Fruit fly (Drosophila melanogaster) whole organism, embryonic: ENCODE measurements around the gene Rcd2.

Source experiments
- Abd-B ChIP-seq: fragments of 200-800 bp; sonication (Bioruptor generic); optimal IDR thresholded peaks from 2 replicates; lab custom pipeline; 2018; ENCODE audit warnings: missing biosample characterization, mild to moderate bottlenecking, missing genetic modification characterization, moderate library complexity
- Adf1 ChIP-seq: fragments of 200-800 bp; sonication (Bioruptor generic); IDR thresholded peaks from 2 replicates; pipeline ENCODE4 v1.3.6; 2022; ENCODE audit warnings: missing biosample characterization, missing genetic modification characterization
- C15 ChIP-seq: fragments of 200-800 bp; sonication (Bioruptor generic); IDR thresholded peaks from 3 replicates; pipeline ENCODE4 v1.3.6; 2022; ENCODE audit warnings: missing biosample characterization, missing genetic modification characterization
- CG10979 ChIP-seq: fragments of 200-800 bp; sonication (Bioruptor generic); optimal IDR thresholded peaks from 2 replicates; lab custom pipeline; 2018; ENCODE audit warnings: missing biosample characterization, mild to moderate bottlenecking, missing genetic modification characterization, moderate library complexity
- CG11696 ChIP-seq: fragments of 200-800 bp; sonication (Bioruptor generic); IDR thresholded peaks from 2 replicates; pipeline ENCODE4 v1.3.6; 2022; ENCODE audit warnings: missing biosample characterization, missing genetic modification characterization
- CG12942 ChIP-seq: fragments of 200-800 bp; sonication (Bioruptor generic); optimal IDR thresholded peaks from 3 replicates; lab custom pipeline; 2016; ENCODE audit warnings: missing biosample characterization, missing genetic modification characterization
- CG13424 ChIP-seq: fragments of 200-800 bp; sonication (Bioruptor generic); optimal IDR thresholded peaks from 2 replicates; lab custom pipeline; 2019; ENCODE audit warnings: missing biosample characterization, mild to moderate bottlenecking, missing genetic modification characterization, moderate library complexity
- CG14441 ChIP-seq: fragments of 200-800 bp; sonication (Bioruptor generic); IDR thresholded peaks from 2 replicates; pipeline ENCODE4 v1.3.6; 2022; ENCODE audit warnings: missing biosample characterization, missing genetic modification characterization
- CG14860 ChIP-seq: fragments of 200-800 bp; sonication (Bioruptor generic); IDR thresholded peaks from 3 replicates; pipeline ENCODE4 v1.3.6; 2022; ENCODE audit warnings: missing biosample characterization, missing genetic modification characterization; ENCODE audit not compliant: partially characterized antibody
- CG15269 ChIP-seq: fragments of 200-800 bp; sonication (Bioruptor generic); optimal IDR thresholded peaks from 2 replicates; lab custom pipeline; 2018; ENCODE audit warnings: missing biosample characterization, mild to moderate bottlenecking, missing genetic modification characterization, moderate library complexity
- CG16779 ChIP-seq: fragments of 200-800 bp; sonication (Bioruptor generic); IDR thresholded peaks from 2 replicates; pipeline ENCODE4 v1.3.6; 2022; ENCODE audit warnings: missing biosample characterization, missing genetic modification characterization
- CG17568 ChIP-seq: fragments of 200-800 bp; sonication (Bioruptor generic); optimal IDR thresholded peaks from 2 replicates; lab custom pipeline; 2018; ENCODE audit warnings: missing biosample characterization, mild to moderate bottlenecking, missing genetic modification characterization, moderate library complexity
- CG31365 ChIP-seq: fragments of 200-800 bp; sonication (Bioruptor generic); optimal IDR thresholded peaks from 2 replicates; lab custom pipeline; 2018; ENCODE audit warnings: missing biosample characterization, mild to moderate bottlenecking, missing genetic modification characterization
- CG4328 ChIP-seq: fragments of 200-800 bp; sonication (Bioruptor generic); optimal IDR thresholded peaks from 3 replicates; lab custom pipeline; 2017; ENCODE audit warnings: missing biosample characterization, missing genetic modification reagents, missing genetic modification characterization
- CG7786 ChIP-seq: fragments of 200-800 bp; sonication (Bioruptor generic); optimal IDR thresholded peaks from 2 replicates; lab custom pipeline; 2016; ENCODE audit warnings: missing biosample characterization, missing genetic modification characterization
- CG7839 ChIP-seq: fragments of 200-800 bp; sonication (Bioruptor generic); optimal IDR thresholded peaks from 3 replicates; lab custom pipeline; 2018; ENCODE audit warnings: missing biosample characterization, mild to moderate bottlenecking, missing genetic modification characterization, moderate library complexity
- CG8944 ChIP-seq: fragments of 200-800 bp; sonication (Bioruptor generic); optimal IDR thresholded peaks from 3 replicates; lab custom pipeline; 2016; ENCODE audit warnings: missing biosample characterization, missing genetic modification characterization
- Eip74EF ChIP-seq, 2 experiments: fragments of 200-800 bp in 1 of 2; fragments of >200 bp in 1 of 2; sonication (Bioruptor generic) in 1 of 2; optimal IDR thresholded peaks; 2 replicates each; lab custom pipeline; 2017 to 2019; ENCODE audit warnings: missing biosample characterization in 2 of 2, missing genetic modification characterization in 2 of 2, mild to moderate bottlenecking in 1 of 2, moderate library complexity in 1 of 2
- HLH3B ChIP-seq: fragments of 200-800 bp; sonication (Bioruptor generic); IDR thresholded peaks from 2 replicates; pipeline ENCODE4 v1.3.6; 2022; ENCODE audit warnings: missing biosample characterization, missing genetic modification characterization
- Hr51 ChIP-seq, 2 experiments: fragments of 200-800 bp; sonication (Bioruptor generic); optimal IDR thresholded peaks; 2 replicates in 1 of 2; 3 replicates in 1 of 2; lab custom pipeline; 2016 to 2018; ENCODE audit warnings: missing biosample characterization in 2 of 2, missing genetic modification characterization in 2 of 2, mild to moderate bottlenecking in 1 of 2, moderate library complexity in 1 of 2
- Hsf ChIP-seq: fragments of 200-800 bp; sonication (Bioruptor generic); optimal IDR thresholded peaks from 3 replicates; lab custom pipeline; 2016; ENCODE audit warnings: missing biosample characterization, missing genetic modification characterization
- Lim3 ChIP-seq: fragments of 200-800 bp; sonication (Bioruptor generic); IDR thresholded peaks from 2 replicates; pipeline ENCODE4 v1.3.6; 2022; ENCODE audit warnings: missing biosample characterization, missing genetic modification characterization
- Oli ChIP-seq: fragments of 200-800 bp; sonication (Bioruptor generic); optimal IDR thresholded peaks from 2 replicates; lab custom pipeline; 2018; ENCODE audit warnings: missing biosample characterization, mild to moderate bottlenecking, missing genetic modification characterization, moderate library complexity
- Rx ChIP-seq: fragments of 200-800 bp; sonication (Bioruptor generic); IDR thresholded peaks from 2 replicates; pipeline ENCODE4 v1.3.6; 2022; ENCODE audit warnings: missing biosample characterization, missing genetic modification characterization
- Sox100B ChIP-seq: fragments of 200-800 bp; sonication (Bioruptor generic); optimal IDR thresholded peaks from 3 replicates; lab custom pipeline; 2018; ENCODE audit warnings: missing biosample characterization, mild to moderate bottlenecking, missing genetic modification characterization
- Sox102F ChIP-seq: fragments of 200-800 bp; sonication (Bioruptor generic); optimal IDR thresholded peaks from 2 replicates; lab custom pipeline; 2018; ENCODE audit warnings: missing biosample characterization, mild to moderate bottlenecking, missing genetic modification characterization, moderate library complexity
- Ssrp ChIP-seq: fragments of 200-800 bp; sonication (Bioruptor generic); optimal IDR thresholded peaks from 2 replicates; lab custom pipeline; 2018; ENCODE audit warnings: missing biosample characterization, mild to moderate bottlenecking, missing genetic modification characterization, moderate library complexity
- Xrp1 ChIP-seq: fragments of 200-800 bp; sonication (Bioruptor generic); IDR thresholded peaks from 2 replicates; pipeline ENCODE4 v1.3.6; 2022; ENCODE audit warnings: missing biosample characterization, missing genetic modification characterization
- ac ChIP-seq: fragments of 200-800 bp; sonication (Bioruptor generic); optimal IDR thresholded peaks from 3 replicates; lab custom pipeline; 2017; ENCODE audit warnings: missing biosample characterization, mild to moderate bottlenecking, missing genetic modification characterization
- caup ChIP-seq: fragments of 200-800 bp; sonication (Bioruptor generic); optimal IDR thresholded peaks from 3 replicates; lab custom pipeline; 2017; ENCODE audit warnings: missing biosample characterization, mild to moderate bottlenecking, missing genetic modification characterization, moderate library complexity; ENCODE audit not compliant: severe bottlenecking
- danr ChIP-seq: fragments of 200-800 bp; sonication (Bioruptor generic); IDR thresholded peaks from 2 replicates; pipeline ENCODE4 v1.3.6; 2022; ENCODE audit warnings: missing biosample characterization, missing genetic modification characterization
- dimm ChIP-seq: fragments of 200-800 bp; sonication (Bioruptor generic); IDR thresholded peaks from 2 replicates; pipeline ENCODE4 v1.3.6; 2022; ENCODE audit warnings: missing biosample characterization, missing genetic modification characterization
- dmrt11E ChIP-seq: fragments of 200-800 bp; sonication (Bioruptor generic); optimal IDR thresholded peaks from 3 replicates; lab custom pipeline; 2018; ENCODE audit warnings: missing biosample characterization, mild to moderate bottlenecking, missing genetic modification characterization, moderate library complexity
- esg ChIP-seq: fragments of 200-800 bp; sonication (Bioruptor generic); conservative IDR thresholded peaks from 2 replicates; pipeline ENCODE4 v1.3.6; 2022; ENCODE audit warnings: missing biosample characterization, missing genetic modification characterization
- ewg ChIP-seq: fragments of 200-800 bp; sonication (Bioruptor generic); optimal IDR thresholded peaks from 3 replicates; lab custom pipeline; 2017; ENCODE audit warnings: mild to moderate bottlenecking, missing biosample characterization, missing genetic modification reagents, missing genetic modification characterization
- fu2 ChIP-seq: fragments of 200-800 bp; sonication (Bioruptor generic); optimal IDR thresholded peaks from 2 replicates; lab custom pipeline; 2016; ENCODE audit warnings: missing biosample characterization, missing genetic modification characterization
- hb ChIP-seq: fragments of 200-800 bp; sonication (Bioruptor generic); IDR thresholded peaks from 3 replicates; pipeline ENCODE4 v1.3.6; 2022; ENCODE audit warnings: missing biosample characterization, missing genetic modification characterization; ENCODE audit not compliant: partially characterized antibody
- hbn ChIP-seq: fragments of 200-800 bp; sonication (Bioruptor generic); IDR thresholded peaks from 2 replicates; pipeline ENCODE4 v1.3.6; 2022; ENCODE audit warnings: missing biosample characterization, missing genetic modification characterization; ENCODE audit not compliant: partially characterized antibody
- her ChIP-seq: fragments of 200-800 bp; sonication (Bioruptor generic); optimal IDR thresholded peaks from 2 replicates; lab custom pipeline; 2016; ENCODE audit warnings: missing biosample characterization, missing genetic modification characterization
- hkb ChIP-seq, 2 experiments: fragments of 200-800 bp in 1 of 2; fragments of >200 bp in 1 of 2; sonication (Bioruptor generic) in 1 of 2; IDR thresholded peaks in 1 of 2; optimal IDR thresholded peaks in 1 of 2; 2 replicates each; pipeline versions ENCODE4 v1.3.6 to Lab custom; 2017 to 2022; ENCODE audit warnings: missing biosample characterization in 1 of 2, missing genetic modification characterization in 1 of 2
- jumu ChIP-seq: fragments of 200-800 bp; sonication (Bioruptor generic); optimal IDR thresholded peaks from 3 replicates; lab custom pipeline; 2016; ENCODE audit warnings: missing biosample characterization, missing genetic modification characterization
- pzg ChIP-seq: fragments of 200-800 bp; sonication (Bioruptor generic); optimal IDR thresholded peaks from 3 replicates; lab custom pipeline; 2018; ENCODE audit warnings: missing biosample characterization, mild to moderate bottlenecking, missing genetic modification characterization, moderate library complexity
- sim ChIP-seq: fragments of 200-800 bp; sonication (Bioruptor generic); IDR thresholded peaks from 2 replicates; pipeline ENCODE4 v1.3.6; 2022; ENCODE audit warnings: missing biosample characterization, missing genetic modification characterization
- stc ChIP-seq: fragments of 200-800 bp; sonication (Bioruptor generic); IDR thresholded peaks from 2 replicates; pipeline ENCODE4 v1.3.6; 2022; ENCODE audit warnings: missing biosample characterization, missing genetic modification characterization
- ttk ChIP-seq: fragments of 200-800 bp; sonication (Bioruptor generic); IDR thresholded peaks from 2 replicates; pipeline ENCODE4 v2.1.2; 2022; ENCODE audit warnings: missing biosample characterization, missing genetic modification characterization
- tup ChIP-seq: fragments of 200-800 bp; sonication (Bioruptor generic); optimal IDR thresholded peaks from 2 replicates; lab custom pipeline; 2016; ENCODE audit warnings: missing biosample characterization, mild to moderate bottlenecking, missing genetic modification characterization, moderate library complexity
- unpg ChIP-seq: fragments of 200-800 bp; sonication (Bioruptor generic); optimal IDR thresholded peaks from 3 replicates; lab custom pipeline; 2018; ENCODE audit warnings: missing biosample characterization, mild to moderate bottlenecking, missing genetic modification characterization, moderate library complexity
- vnd ChIP-seq: fragments of 200-800 bp; sonication (Bioruptor generic); IDR thresholded peaks from 3 replicates; pipeline ENCODE4 v1.3.6; 2022; ENCODE audit warnings: missing biosample characterization, missing genetic modification characterization; ENCODE audit not compliant: partially characterized antibody
- zfh1 ChIP-seq: fragments of 200-800 bp; sonication (Bioruptor generic); IDR thresholded peaks from 3 replicates; pipeline ENCODE4 v1.3.6; 2022; ENCODE audit warnings: missing biosample characterization, missing genetic modification characterization

Gene Rcd2

dm6 chr3L:20557065-20557464 is 16.8 kb upstream of the Rcd2 start:
- TF ChIP-seq dimm (GFP tag; lab: Robert Waterston, UW) (no peak), CG31365 (tag; lab: Kevin White, UChicago) (no peak), vnd (GFP tag; lab: Robert Waterston, UW) (no peak), CG14441 (GFP tag; lab: Robert Waterston, UW) (no peak), danr (GFP tag; lab: Robert Waterston, UW) (no peak), Rx (no peak), CG8944 (GFP tag; lab: Kevin White, UChicago) (no peak), Eip74EF (GFP tag; optimal IDR thresholded peaks at IDR 0.05; lab: Kevin White, UChicago) (no peak), CG15269 (tag; lab: Kevin White, UChicago) (no peak), sim (no peak), Abd-B (GFP tag; lab: Kevin White, UChicago) (no peak), CG17568 (GFP tag; lab: Kevin White, UChicago) (no peak), hbn (GFP tag; lab: Robert Waterston, UW) (no peak), tup (GFP tag; lab: Kevin White, UChicago) (no peak), CG4328 (GFP tag; lab: Kevin White, UChicago) (no peak), caup (GFP tag; lab: Kevin White, UChicago) (no peak), ttk (GFP tag; lab: Robert Waterston, UW) (no peak), CG16779 (no peak)

- TF ChIP-seq Sox100B (GFP tag; lab: Kevin White, UChicago) (peak; percentile 9), fu2 (GFP tag; lab: Kevin White, UChicago) (no peak), CG11696 (GFP tag; lab: Robert Waterston, UW) (no peak), Xrp1 (GFP tag; lab: Robert Waterston, UW) (peak; percentile 27; the same call in 1 of the 2 replicates), her (GFP tag; lab: Kevin White, UChicago) (no peak), ewg (GFP tag; lab: Kevin White, UChicago) (no peak), hkb (optimal IDR thresholded peaks at IDR 0.05; lab: Kevin White, UChicago) (no peak), hkb (GFP tag; IDR thresholded peaks at IDR 0.05; lab: Robert Waterston, UW) (peak; percentile 20; the same call in 1 of the 2 replicates), HLH3B (0 out of 2 replicates have a peak, but pooled peaks have one; percentile 13), C15 (GFP tag; lab: Robert Waterston, UW) (no peak), Lim3 (GFP tag; lab: Robert Waterston, UW) (no peak), Hr51 (GFP tag; optimal IDR thresholded peaks at IDR 0.05; lab: Kevin White, UChicago) (peak in 1 of 2 experiments; percentile 36), dmrt11E (tag; lab: Kevin White, UChicago) (no peak), Sox102F (GFP tag; lab: Kevin White, UChicago) (peak; percentile 63), ac (GFP tag; lab: Kevin White, UChicago) (no peak), Hsf (GFP tag; lab: Kevin White, UChicago) (no peak), CG13424 (tag; lab: Kevin White, UChicago) (peak; percentile 19), CG14860 (no peak), Oli (tag; lab: Kevin White, UChicago) (peak; percentile 46), stc (no peak), Adf1 (GFP tag; lab: Robert Waterston, UW) (no peak), Ssrp (tag; lab: Kevin White, UChicago) (no peak), pzg (GFP tag; lab: Kevin White, UChicago) (no peak), CG7786 (GFP tag; lab: Kevin White, UChicago) (no peak), hb (GFP tag; lab: Robert Waterston, UW) (no peak), CG12942 (GFP tag; lab: Kevin White, UChicago) (no peak), CG10979 (tag; lab: Kevin White, UChicago) (peak; percentile 4), tup (GFP tag; lab: Kevin White, UChicago) (no peak), zfh1 (peak; percentile 38; the same call in 1 of the 3 replicates), CG7839 (peak; percentile 28), jumu (GFP tag; lab: Kevin White, UChicago) (no peak), esg (GFP tag; lab: Robert Waterston, UW) (peak; percentile 26; the same call in 1 of the 2 replicates), unpg (peak; percentile 16)
Observed at dm6 chr3L:20556371-20556770, 16.2 kb upstream of the Rcd2 start.
